Fruit fly (Drosophila melanogaster): ENCODE measurements around the gene CG10713.

The CG10713 gene

dm6 chr3L:13410999-13411398, 24.0 kb downstream of the CG10713 start (continued):
- TF ChIP-seq CG15601 (tag; optimal IDR thresholded peaks at IDR 0.05) (peak; percentile 37), CG32772 (GFP tag; IDR thresholded peaks at IDR 0.05) (peak; percentile 22; the same call in 1 of the 2 replicates), Rfx (GFP tag; IDR thresholded peaks at IDR 0.05) (peak; percentile 78), fd102C (GFP tag; optimal IDR thresholded peaks at IDR 0.05) (peak; percentile 51), MBD-R2 (GFP tag; IDR thresholded peaks at IDR 0.05) (peak; percentile 17; the same call in 1 of the 2 replicates), oc (tag; optimal IDR thresholded peaks at IDR 0.05) (no peak), Bgb (GFP tag; IDR thresholded peaks at IDR 0.05; ENCODE audit: partially characterized antibody) (peak; percentile 62), CG12391 (tag; optimal IDR thresholded peaks at IDR 0.05) (peak; percentile 16), Dip2 (GFP tag; IDR thresholded peaks at IDR 0.05) (peak; percentile 99), lola (GFP tag; optimal IDR thresholded peaks at IDR 0.05) (peak in 1 of 3 experiments; percentile 2), CG17361 (GFP tag; IDR thresholded peaks at IDR 0.05) (peak; percentile 42; the same call in 2 of the 3 replicates), onecut (GFP tag; IDR thresholded peaks at IDR 0.05) (0 out of 2 replicates have a peak, but pooled peaks have one; percentile 17), zen (tag; optimal IDR thresholded peaks at IDR 0.05) (peak; percentile 83), CG1603 (tag; optimal IDR thresholded peaks at IDR 0.05) (peak; percentile 49), CG2712 (tag; optimal IDR thresholded peaks at IDR 0.05) (peak; percentile 61), wek (GFP tag; optimal IDR thresholded peaks at IDR 0.05) (no peak), CG11247 (GFP tag; IDR thresholded peaks at IDR 0.05) (peak; percentile 57), CG8388 (GFP tag; optimal IDR thresholded peaks at IDR 0.05) (peak; percentile 16), CG8089 (GFP tag; optimal IDR thresholded peaks at IDR 0.05) (peak; percentile 14), CG3726 (GFP tag; IDR thresholded peaks at IDR 0.05) (no peak), CG2120 (GFP tag; optimal IDR thresholded peaks at IDR 0.05) (peak; percentile 39), Chrac-16 (GFP tag; optimal IDR thresholded peaks at IDR 0.05) (peak; percentile 66), phol (tag; optimal IDR thresholded peaks at IDR 0.05) (peak; percentile 42), CG3163 (GFP tag; optimal IDR thresholded peaks at IDR 0.05) (peak; percentile 4), BtbVII (GFP tag; optimal IDR thresholded peaks at IDR 0.05) (no peak), cato (GFP tag; optimal IDR thresholded peaks at IDR 0.05; ENCODE audit: borderline replicate concordance) (no peak), bab2 (GFP tag; optimal IDR thresholded peaks at IDR 0.05) (peak; percentile 11), twi (tag; optimal IDR thresholded peaks at IDR 0.05) (peak; percentile 6), CG13424 (tag; optimal IDR thresholded peaks at IDR 0.05) (peak; percentile 7), PHDP (tag; optimal IDR thresholded peaks at IDR 0.05) (peak; percentile 13), zf30C (GFP tag; optimal IDR thresholded peaks at IDR 0.05) (no peak), bowl (GFP tag; IDR thresholded peaks at IDR 0.05) (no peak), CG15696 (tag; optimal IDR thresholded peaks at IDR 0.05) (peak; percentile 68), NfI (GFP tag; optimal IDR thresholded peaks at IDR 0.05) (peak; percentile 32), dmrt11E (tag; optimal IDR thresholded peaks at IDR 0.05) (peak; percentile 19), HLH3B (GFP tag; IDR thresholded peaks at IDR 0.05) (peak; percentile 13; the same call in 1 of the 2 replicates), D19B (GFP tag; optimal IDR thresholded peaks at IDR 0.05) (no peak), Sry-δ (GFP tag; optimal IDR thresholded peaks at IDR 0.05) (peak; percentile 7), nerfin-1 (tag; optimal IDR thresholded peaks at IDR 0.05) (no peak), Pdp1 (GFP tag; optimal IDR thresholded peaks at IDR 0.05) (peak; percentile 33 to 47), CG14965 (GFP tag; optimal IDR thresholded peaks at IDR 0.05; ENCODE audit: borderline replicate concordance) (no peak), vnd (GFP tag; IDR thresholded peaks at IDR 0.05; ENCODE audit: partially characterized antibody) (no peak), NFAT (GFP tag; IDR thresholded peaks at IDR 0.05) (peak; percentile 38; the same call in 1 of the 2 replicates), Atf-2 (GFP tag; optimal IDR thresholded peaks at IDR 0.05) (no peak), CG14710 (tag; optimal IDR thresholded peaks at IDR 0.05) (peak; percentile 25), Myb (GFP tag; optimal IDR thresholded peaks at IDR 0.05) (peak; percentile 2), CG12236 (GFP tag; optimal IDR thresholded peaks at IDR 0.05) (no peak), CG1602 (GFP tag; optimal IDR thresholded peaks at IDR 0.05) (peak; percentile 43), CG4617 (GFP tag; optimal IDR thresholded peaks at IDR 0.05; ENCODE audit: borderline replicate concordance) (peak; percentile 27)
